Fruit fly (Drosophila melanogaster) whole organism, adult: ENCODE data around the gene v.

ENCODE experiments used
- CG11617 ChIP-seq: fragments of 200-800 bp; sonication (Bioruptor generic); optimal IDR thresholded peaks from 2 replicates; lab custom pipeline; 2017; ENCODE audit warnings: mild to moderate bottlenecking, missing biosample characterization, missing genetic modification reagents, missing genetic modification characterization
- CG12768 ChIP-seq: fragments of 200-800 bp; sonication (Bioruptor generic); optimal IDR thresholded peaks from 2 replicates; lab custom pipeline; 2017; ENCODE audit warnings: missing biosample characterization, missing genetic modification characterization, mild to moderate bottlenecking, moderate library complexity, missing genetic modification reagents
- CG14711 ChIP-seq: fragments of 200-800 bp; sonication (Bioruptor generic); optimal IDR thresholded peaks from 2 replicates; lab custom pipeline; 2018; ENCODE audit warnings: missing biosample characterization, mild to moderate bottlenecking, missing genetic modification characterization, moderate library complexity
- CG7045 ChIP-seq: fragments of 200-800 bp; sonication (Bioruptor generic); optimal IDR thresholded peaks from 2 replicates; lab custom pipeline; 2017; ENCODE audit warnings: missing biosample characterization, mild to moderate bottlenecking, missing genetic modification characterization
- Clk ChIP-seq: fragments of 200-800 bp; sonication (Bioruptor generic); optimal IDR thresholded peaks from 2 replicates; lab custom pipeline; 2017; ENCODE audit warnings: missing biosample characterization, missing genetic modification characterization
- Crg-1 ChIP-seq: fragments of 200-800 bp; sonication (Bioruptor generic); optimal IDR thresholded peaks from 2 replicates; lab custom pipeline; 2016; ENCODE audit warnings: missing biosample characterization, missing genetic modification characterization
- Hr96 ChIP-seq: fragments of 200-800 bp; sonication (Bioruptor generic); optimal IDR thresholded peaks from 2 replicates; lab custom pipeline; 2016; ENCODE audit warnings: missing biosample characterization, missing genetic modification characterization
- Mnt ChIP-seq: fragments of 200-800 bp; sonication (Bioruptor generic); optimal IDR thresholded peaks from 2 replicates; lab custom pipeline; 2016; ENCODE audit warnings: missing biosample characterization, mild to moderate bottlenecking, missing genetic modification characterization
- cic ChIP-seq: fragments of 200-800 bp; sonication (Bioruptor generic); optimal IDR thresholded peaks from 2 replicates; lab custom pipeline; 2017; ENCODE audit warnings: missing biosample characterization, mild to moderate bottlenecking, missing genetic modification characterization, moderate library complexity
- cnc ChIP-seq, 2 experiments: fragments of >200 bp; optimal IDR thresholded peaks; 2 replicates each; lab custom pipeline; 2017
- kay ChIP-seq: fragments of 200-800 bp; sonication (Bioruptor generic); peaks from one replicate; lab custom pipeline; 2016; ENCODE audit warnings: missing biosample characterization, missing genetic modification characterization, borderline replicate concordance
- pad ChIP-seq: fragments of 200-800 bp; sonication (Bioruptor generic); optimal IDR thresholded peaks from 3 replicates; lab custom pipeline; 2017; ENCODE audit warnings: missing biosample characterization, missing genetic modification characterization, mild to moderate bottlenecking, moderate library complexity, missing genetic modification reagents
- tj ChIP-seq: fragments of 200-800 bp; sonication (Bioruptor generic); optimal IDR thresholded peaks from 3 replicates; lab custom pipeline; 2017; ENCODE audit warnings: missing biosample characterization, mild to moderate bottlenecking, missing genetic modification characterization, moderate library complexity
- toe ChIP-seq: fragments of 200-800 bp; sonication (Bioruptor generic); optimal IDR thresholded peaks from 2 replicates; lab custom pipeline; 2016; ENCODE audit warnings: missing biosample characterization, missing genetic modification characterization

DNA sequence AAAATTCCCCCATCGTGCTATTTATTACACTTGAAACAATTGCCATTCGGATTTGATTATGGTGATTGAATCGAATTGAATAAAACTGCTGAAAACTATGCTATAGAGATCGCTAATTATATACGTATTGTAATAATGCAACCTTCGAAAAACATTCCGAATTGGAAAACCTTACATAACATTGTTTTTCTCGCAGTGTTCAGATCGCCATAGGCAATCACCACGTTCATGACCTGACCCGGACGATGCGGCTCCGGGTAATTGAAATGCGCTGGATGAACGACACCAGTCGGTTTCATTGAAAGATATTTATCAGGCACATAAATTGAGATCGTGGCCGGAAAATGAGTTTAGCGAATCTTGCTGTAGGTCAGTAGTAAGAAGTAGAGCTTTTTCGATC is 41.0 kb upstream of the v start:
- TF ChIP-seq CG14711 (tag; lab: Kevin White, UChicago) = peak; percentile 16
- no peak for TF ChIP-seq Clk (GFP tag; lab: Kevin White, UChicago)
- no peak for TF ChIP-seq Mnt (GFP tag; lab: Kevin White, UChicago)
- TF ChIP-seq CG12768 (GFP tag; lab: Kevin White, UChicago) = no peak
- no peak for TF ChIP-seq cnc (optimal IDR thresholded peaks at IDR 0.05; lab: Kevin White, UChicago)
- no peak for TF ChIP-seq cic (GFP tag; lab: Kevin White, UChicago)
- TF ChIP-seq CG7045 (GFP tag; lab: Kevin White, UChicago) = no peak
- no peak for TF ChIP-seq kay (GFP tag; lab: Kevin White, UChicago)
- no peak for TF ChIP-seq toe (GFP tag; lab: Kevin White, UChicago)
- TF ChIP-seq Hr96 (GFP tag; lab: Kevin White, UChicago) = no peak
- TF ChIP-seq pad = no peak
- no peak for TF ChIP-seq tj (GFP tag; lab: Kevin White, UChicago)
- TF ChIP-seq Crg-1 = no peak
- no peak for TF ChIP-seq CG11617 (GFP tag; lab: Kevin White, UChicago)
